Fruit fly (Drosophila melanogaster): ENCODE results near the gene glec.

DNA sequence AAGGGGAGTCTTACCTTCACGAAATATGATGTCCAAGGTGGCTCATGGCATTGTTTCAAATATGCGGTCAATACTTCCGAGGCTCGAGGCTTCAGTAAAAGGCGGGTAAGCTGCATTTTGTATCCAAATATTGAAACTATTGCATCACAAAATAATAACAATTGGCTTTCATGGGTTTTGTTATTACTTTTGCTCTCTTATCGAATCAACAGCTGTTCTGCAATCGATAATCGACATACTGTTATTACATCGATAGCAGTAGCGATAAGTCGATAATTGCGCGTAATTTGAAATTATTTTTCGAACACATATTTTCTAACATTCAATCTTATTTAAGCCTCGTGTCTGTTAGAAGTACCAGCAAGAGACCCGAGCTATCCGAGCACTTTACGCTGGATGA is 22.4 kb upstream of the glec start, which contains the start of gene CG34148:
- no peak for TF ChIP-seq gfzf (GFP tag; optimal IDR thresholded peaks at IDR 0.05)
- TF ChIP-seq YL-1 (GFP tag; optimal IDR thresholded peaks at IDR 0.05) = no peak
- TF ChIP-seq fd102C (GFP tag; optimal IDR thresholded peaks at IDR 0.05) = no peak
- TF ChIP-seq D (optimal IDR thresholded peaks at IDR 0.05) = no peak
- TF ChIP-seq D (GFP tag; optimal IDR thresholded peaks at IDR 0.05) = no peak
- no peak for TF ChIP-seq CG12104 (GFP tag; optimal IDR thresholded peaks at IDR 0.05)
- TF ChIP-seq tx (GFP tag; optimal IDR thresholded peaks at IDR 0.05) = no peak
- TF ChIP-seq az2 (GFP tag; optimal IDR thresholded peaks at IDR 0.05) = no peak
- TF ChIP-seq CG6654 (GFP tag; optimal IDR thresholded peaks at IDR 0.05) = no peak
- TF ChIP-seq Sin3A (optimal IDR thresholded peaks at IDR 0.05) = no peak
- no peak for TF ChIP-seq Bteb2 (GFP tag; optimal IDR thresholded peaks at IDR 0.05)
- no peak for TF ChIP-seq row (GFP tag; IDR thresholded peaks at IDR 0.05)
- TF ChIP-seq Dfd (GFP tag; optimal IDR thresholded peaks at IDR 0.05) = no peak
- no peak for TF ChIP-seq chm (GFP tag; IDR thresholded peaks at IDR 0.05)
